Fruit fly (Drosophila melanogaster) whole organism, embryonic: ENCODE results near the gene PolD2.
A peak's percentile ranks its signal among the peaks of the same experiment; 100 is the strongest.

ENCODE experiments used
- Awh ChIP-seq: fragments of 200-800 bp; sonication (Bioruptor generic); IDR thresholded peaks from 2 replicates; pipeline ENCODE4, ENCODE4 v1.3.6; 2022; ENCODE audit warnings: missing biosample characterization, missing genetic modification characterization
- C15 ChIP-seq: fragments of 200-800 bp; sonication (Bioruptor generic); IDR thresholded peaks from 3 replicates; pipeline ENCODE4 v1.3.6; 2022; ENCODE audit warnings: missing biosample characterization, missing genetic modification characterization
- CG13296 ChIP-seq: fragments of 200-800 bp; sonication (Bioruptor generic); optimal IDR thresholded peaks from 3 replicates; lab custom pipeline; 2018; ENCODE audit warnings: missing biosample characterization, mild to moderate bottlenecking, missing genetic modification characterization
- CG13894 ChIP-seq: fragments of 200-800 bp; sonication (Bioruptor generic); optimal IDR thresholded peaks from 3 replicates; lab custom pipeline; 2018; ENCODE audit warnings: missing biosample characterization, mild to moderate bottlenecking, missing genetic modification characterization, moderate library complexity
- CG17186 ChIP-seq: fragments of 200-800 bp; sonication (Bioruptor generic); optimal IDR thresholded peaks from 3 replicates; lab custom pipeline; 2017; ENCODE audit warnings: missing biosample characterization, missing genetic modification reagents, missing genetic modification characterization
- CG17359 ChIP-seq: fragments of 200-800 bp; sonication (Bioruptor generic); optimal IDR thresholded peaks from 3 replicates; lab custom pipeline; 2018; ENCODE audit warnings: missing biosample characterization, mild to moderate bottlenecking, missing genetic modification characterization, moderate library complexity
- CG17361 ChIP-seq: fragments of 200-800 bp; sonication (Bioruptor generic); IDR thresholded peaks from 3 replicates; pipeline ENCODE4 v1.3.6; 2022; ENCODE audit warnings: missing biosample characterization, missing genetic modification characterization
- CG30431 ChIP-seq: fragments of 200-800 bp; sonication (Bioruptor generic); optimal IDR thresholded peaks from 2 replicates; lab custom pipeline; 2017; ENCODE audit warnings: missing biosample characterization, missing genetic modification characterization
- CG5953 ChIP-seq: fragments of 200-800 bp; sonication (Bioruptor generic); IDR thresholded peaks from 2 replicates; pipeline ENCODE4 v1.3.6; 2022; ENCODE audit warnings: missing biosample characterization, missing genetic modification characterization
- CG7372 ChIP-seq: fragments of 200-800 bp; sonication (Bioruptor generic); IDR thresholded peaks from 2 replicates; pipeline ENCODE4 v1.3.6; 2022; ENCODE audit warnings: missing biosample characterization, missing genetic modification characterization
- CG8944 ChIP-seq: fragments of 200-800 bp; sonication (Bioruptor generic); optimal IDR thresholded peaks from 3 replicates; lab custom pipeline; 2016; ENCODE audit warnings: missing biosample characterization, missing genetic modification characterization
- Camta ChIP-seq: fragments of 200-800 bp; sonication (Bioruptor generic); optimal IDR thresholded peaks from 2 replicates; lab custom pipeline; 2016; ENCODE audit warnings: missing biosample characterization, missing genetic modification characterization
- CoRest ChIP-seq: fragments of 200-800 bp; sonication (Bioruptor generic); optimal IDR thresholded peaks from 3 replicates; lab custom pipeline; 2018; ENCODE audit warnings: missing biosample characterization, mild to moderate bottlenecking, missing genetic modification characterization, moderate library complexity
- Deaf1 ChIP-seq: fragments of 200-800 bp; optimal IDR thresholded peaks from 3 replicates; lab custom pipeline; 2019; ENCODE audit warnings: missing biosample characterization, mild to moderate bottlenecking, missing genetic modification characterization, moderate library complexity
- Doc3 ChIP-seq: fragments of 200-800 bp; sonication (Bioruptor generic); IDR thresholded peaks from 3 replicates; pipeline ENCODE4 v1.3.6; 2022; ENCODE audit warnings: missing biosample characterization, missing genetic modification characterization; ENCODE audit not compliant: partially characterized antibody
- Eip74EF ChIP-seq, 2 experiments: fragments of 200-800 bp in 1 of 2; fragments of >200 bp in 1 of 2; sonication (Bioruptor generic) in 1 of 2; optimal IDR thresholded peaks; 2 replicates each; lab custom pipeline; 2017 to 2019; ENCODE audit warnings: missing biosample characterization in 2 of 2, missing genetic modification characterization in 2 of 2, mild to moderate bottlenecking in 1 of 2, moderate library complexity in 1 of 2
- Gsc ChIP-seq: fragments of 200-800 bp; sonication (Bioruptor generic); IDR thresholded peaks from 2 replicates; pipeline ENCODE4 v1.3.6; 2022; ENCODE audit warnings: missing biosample characterization, missing genetic modification characterization
- Hey ChIP-seq: fragments of 200-800 bp; sonication (Bioruptor generic); optimal IDR thresholded peaks from 3 replicates; lab custom pipeline; 2018; ENCODE audit warnings: missing biosample characterization, mild to moderate bottlenecking, missing genetic modification characterization
- HmgD ChIP-seq: fragments of 200-800 bp; sonication (Bioruptor generic); optimal IDR thresholded peaks from 3 replicates; lab custom pipeline; 2016; ENCODE audit warnings: missing biosample characterization, missing genetic modification characterization
- NC2β ChIP-seq: fragments of 200-800 bp; sonication (Bioruptor generic); optimal IDR thresholded peaks from 2 replicates; lab custom pipeline; 2016; ENCODE audit warnings: missing biosample characterization, missing genetic modification characterization
- Sry-δ ChIP-seq: fragments of 200-800 bp; sonication (Bioruptor generic); optimal IDR thresholded peaks from 2 replicates; lab custom pipeline; 2016; ENCODE audit warnings: missing biosample characterization, missing genetic modification characterization
- bab2 ChIP-seq: fragments of 200-800 bp; sonication (Bioruptor generic); optimal IDR thresholded peaks from 2 replicates; lab custom pipeline; 2016; ENCODE audit warnings: missing biosample characterization, missing genetic modification characterization
- ci ChIP-seq: fragments of 200-800 bp; sonication (Bioruptor generic); IDR thresholded peaks from 3 replicates; pipeline ENCODE4 v1.3.6; 2022; ENCODE audit warnings: missing biosample characterization, missing genetic modification characterization
- corto ChIP-seq: fragments of 200-800 bp; sonication (Bioruptor generic); optimal IDR thresholded peaks from 2 replicates; lab custom pipeline; 2016; ENCODE audit warnings: missing biosample characterization, mild to moderate bottlenecking, missing genetic modification characterization, moderate library complexity
- en ChIP-seq: fragments of 200-800 bp; sonication (Bioruptor generic); optimal IDR thresholded peaks from 2 replicates; lab custom pipeline; 2016; ENCODE audit warnings: missing biosample characterization, missing genetic modification characterization
- eve ChIP-seq, 2 experiments: fragments of >200 bp; optimal IDR thresholded peaks; 2 replicates each; lab custom pipeline; 2017; ENCODE audit warnings: missing biosample characterization in 2 of 2, missing genetic modification characterization in 2 of 2
- fd3F ChIP-seq: fragments of 200-800 bp; sonication (Bioruptor generic); optimal IDR thresholded peaks from 2 replicates; lab custom pipeline; 2018; ENCODE audit warnings: missing biosample characterization, mild to moderate bottlenecking, missing genetic modification characterization, moderate library complexity
- grau ChIP-seq: fragments of 200-800 bp; optimal IDR thresholded peaks from 3 replicates; lab custom pipeline; 2019; ENCODE audit warnings: missing biosample characterization, mild to moderate bottlenecking, missing genetic modification characterization, moderate library complexity
- gsb ChIP-seq: fragments of 200-800 bp; sonication (Bioruptor generic); IDR thresholded peaks from 2 replicates; pipeline ENCODE4 v1.3.6; 2022; ENCODE audit warnings: missing biosample characterization, missing genetic modification characterization
- insv ChIP-seq, 2 experiments: fragments of 200-800 bp; sonication (Bioruptor generic); optimal IDR thresholded peaks; 3 replicates each; lab custom pipeline; 2016 to 2018; ENCODE audit warnings: missing biosample characterization in 2 of 2, missing genetic modification characterization in 2 of 2
- nau ChIP-seq: fragments of 200-800 bp; sonication (Bioruptor generic); optimal IDR thresholded peaks from 3 replicates; lab custom pipeline; 2017; ENCODE audit warnings: missing biosample characterization, mild to moderate bottlenecking, missing genetic modification characterization, missing genetic modification reagents
- nmo ChIP-seq: fragments of 200-800 bp; sonication (Bioruptor generic); optimal IDR thresholded peaks from 2 replicates; lab custom pipeline; 2018; ENCODE audit warnings: missing biosample characterization, mild to moderate bottlenecking, missing genetic modification characterization, moderate library complexity
- oc ChIP-seq: fragments of 200-800 bp; sonication (Bioruptor generic); optimal IDR thresholded peaks from 2 replicates; lab custom pipeline; 2018; ENCODE audit warnings: missing biosample characterization, mild to moderate bottlenecking, missing genetic modification characterization, moderate library complexity
- otp ChIP-seq: fragments of 200-800 bp; sonication (Bioruptor generic); IDR thresholded peaks from 3 replicates; pipeline ENCODE4, ENCODE4 v1.3.6; 2022; ENCODE audit warnings: missing biosample characterization, missing genetic modification characterization
- ro ChIP-seq: fragments of 200-800 bp; sonication (Bioruptor generic); IDR thresholded peaks from 2 replicates; pipeline ENCODE4 v1.3.6; 2022; ENCODE audit warnings: missing biosample characterization, missing genetic modification characterization
- sc ChIP-seq, 3 experiments: fragments of >200 bp in 2 of 3; fragments of 200-800 bp in 1 of 3; sonication (Bioruptor generic) in 1 of 3; optimal IDR thresholded peaks; 2 replicates in 2 of 3; 3 replicates in 1 of 3; lab custom pipeline; 2017; ENCODE audit warnings: mild to moderate bottlenecking in 1 of 3, missing biosample characterization in 1 of 3, missing genetic modification characterization in 1 of 3, missing genetic modification reagents in 1 of 3
- sens-2 ChIP-seq: fragments of 200-800 bp; sonication (Bioruptor generic); IDR thresholded peaks from 2 replicates; pipeline ENCODE4 v1.3.6; 2022; ENCODE audit warnings: missing biosample characterization, missing genetic modification characterization
- vfl ChIP-seq: fragments of 200-800 bp; sonication (Bioruptor generic); optimal IDR thresholded peaks from 2 replicates; lab custom pipeline; 2016; ENCODE audit warnings: missing biosample characterization, missing genetic modification characterization
- vvl ChIP-seq: fragments of 200-800 bp; sonication (Bioruptor generic); IDR thresholded peaks from 2 replicates; pipeline ENCODE4 v1.3.6; 2022; ENCODE audit warnings: missing biosample characterization, missing genetic modification characterization
- z ChIP-seq: fragments of 200-800 bp; sonication (Bioruptor generic); IDR thresholded peaks from 3 replicates; pipeline ENCODE4 v1.3.6; 2022; ENCODE audit warnings: missing biosample characterization, missing genetic modification characterization

PolD2 gene

DNA sequence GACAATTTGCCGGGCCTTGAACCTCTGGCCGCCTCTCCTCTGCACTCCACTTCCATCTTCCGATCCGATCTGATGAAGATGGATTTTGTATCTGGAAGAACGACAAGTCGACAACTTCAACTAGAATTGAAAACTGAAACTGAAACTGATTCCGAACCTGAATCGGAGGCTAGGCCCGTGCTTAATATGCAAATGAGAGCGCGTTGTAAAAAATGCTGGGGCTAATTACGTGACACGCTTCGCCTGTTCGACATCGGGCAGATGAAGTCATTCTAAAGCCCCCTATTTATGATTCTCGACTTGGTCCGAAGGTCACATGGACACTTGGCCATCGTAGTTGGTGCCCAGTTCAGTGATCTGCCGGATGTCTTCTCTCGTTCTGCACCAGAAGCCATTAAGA is 41.2 kb downstream of the PolD2 start (continued):
- no peak for TF ChIP-seq sens-2 (GFP tag; lab: Robert Waterston, UW)
- TF ChIP-seq insv (GFP tag; optimal IDR thresholded peaks at IDR 0.05; lab: Kevin White, UChicago) = no peak
- no peak for TF ChIP-seq en
- TF ChIP-seq Deaf1 (tag; lab: Kevin White, UChicago) = no peak
- TF ChIP-seq eve (GFP tag; optimal IDR thresholded peaks at IDR 0.05; lab: Kevin White, UChicago) = no peak
- TF ChIP-seq CG17186 (GFP tag; lab: Kevin White, UChicago) = no peak
- no peak for TF ChIP-seq CG30431
- TF ChIP-seq CG17359 (tag; lab: Kevin White, UChicago) = no peak
- TF ChIP-seq gsb (GFP tag; lab: Robert Waterston, UW) = no peak
- TF ChIP-seq vfl = no peak
- peak; percentile 52 for TF ChIP-seq CG13894 (tag; lab: Kevin White, UChicago)

DNA sequence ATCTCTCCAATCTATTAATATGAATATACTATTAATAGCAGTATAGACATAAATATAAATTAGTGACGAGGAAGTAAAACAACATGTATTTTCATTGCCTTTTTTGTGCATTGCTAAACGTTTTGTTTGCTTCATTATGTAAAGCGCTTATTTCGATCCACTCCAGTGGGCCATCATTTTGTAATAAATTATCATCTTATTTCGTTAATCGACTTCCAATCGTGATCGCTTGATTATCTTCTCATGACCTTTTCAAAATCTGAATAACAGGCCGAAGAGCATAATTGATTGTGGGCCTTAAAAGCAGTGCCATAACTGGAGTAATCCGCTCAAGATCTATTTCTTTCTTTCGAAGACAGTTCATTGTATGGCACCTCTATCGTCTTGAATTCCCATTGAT is 42.0 kb downstream of the PolD2 start:
- no peak for TF ChIP-seq CG17361
- no peak for TF ChIP-seq CG5953 (GFP tag; lab: Robert Waterston, UW)
- TF ChIP-seq Doc3 (GFP tag; lab: Robert Waterston, UW) = no peak
- TF ChIP-seq bab2 (GFP tag; lab: Kevin White, UChicago) = no peak
- no peak for TF ChIP-seq Hey
- no peak for TF ChIP-seq Camta (GFP tag; lab: Kevin White, UChicago)
- TF ChIP-seq fd3F (GFP tag; lab: Kevin White, UChicago) = no peak
- TF ChIP-seq corto (GFP tag; lab: Kevin White, UChicago) = no peak
- TF ChIP-seq C15 (GFP tag; lab: Robert Waterston, UW) = no peak
- no peak for TF ChIP-seq otp (GFP tag; lab: Robert Waterston, UW)
- TF ChIP-seq CG13296 (GFP tag; lab: Kevin White, UChicago) = no peak
- TF ChIP-seq CoRest (tag; lab: Kevin White, UChicago) = no peak
- peak; percentile 57 for TF ChIP-seq oc (tag; lab: Kevin White, UChicago)
- TF ChIP-seq ci (GFP tag; lab: Robert Waterston, UW) = no peak
- TF ChIP-seq Gsc (GFP tag; lab: Robert Waterston, UW) = no peak
- TF ChIP-seq grau = no peak
- TF ChIP-seq sc (optimal IDR thresholded peaks at IDR 0.05; lab: Kevin White, UChicago) = no peak
- no peak for TF ChIP-seq sc (GFP tag; optimal IDR thresholded peaks at IDR 0.05; lab: Kevin White, UChicago)
- TF ChIP-seq Sry-δ (GFP tag; lab: Kevin White, UChicago) = no peak
- no peak for TF ChIP-seq nau
- no peak for TF ChIP-seq NC2β (GFP tag; lab: Kevin White, UChicago)
- TF ChIP-seq nmo (GFP tag; lab: Kevin White, UChicago) = no peak
- TF ChIP-seq CG8944 (GFP tag; lab: Kevin White, UChicago) = no peak
- no peak for TF ChIP-seq ro (GFP tag; lab: Robert Waterston, UW)
- TF ChIP-seq HmgD (GFP tag; lab: Kevin White, UChicago) = no peak
- TF ChIP-seq z = no peak
- no peak for TF ChIP-seq CG7372 (GFP tag; lab: Robert Waterston, UW)
- peak in 1 of 2 experiments; percentile 44 for TF ChIP-seq Eip74EF (GFP tag; optimal IDR thresholded peaks at IDR 0.05; lab: Kevin White, UChicago)
- peak; percentile 18; the same call in 1 of the 2 replicates for TF ChIP-seq vvl (GFP tag; lab: Robert Waterston, UW)
- TF ChIP-seq Awh (GFP tag; lab: Robert Waterston, UW) = peak; percentile 72; the same call in 1 of the 2 replicates
